Worm (Caenorhabditis elegans): ENCODE measurements around the gene clec-20.
"Not testable (repeated sequence)": the region's sequence is repeated elsewhere in the genome, so short reads cannot be mapped to it uniquely, and the experiment has no call there.

The clec-20 gene

DNA sequence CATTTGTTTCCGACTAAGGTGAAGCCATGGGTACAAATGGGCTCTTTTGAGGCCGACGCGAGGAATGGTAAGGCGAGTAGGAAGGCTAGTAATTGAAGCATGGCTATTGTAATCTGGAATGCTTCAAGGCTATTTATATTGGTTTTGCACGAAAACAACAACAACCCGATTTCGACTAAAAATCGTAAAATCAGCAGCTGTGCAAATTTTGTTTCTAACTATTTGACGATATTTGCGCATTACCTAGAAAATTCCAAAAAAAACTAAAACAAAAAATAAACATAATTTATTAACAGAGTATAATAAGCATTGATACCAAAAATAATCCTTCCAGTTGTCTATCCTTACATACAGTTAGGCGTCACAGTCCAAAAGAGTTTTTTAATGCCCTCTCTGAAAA lies at the start of gene clec-20:
Gene clec-20 (minus strand): TSS at position 101 of the 400 bp plus-strand sequence.
- no peak for TF ChIP-seq F44E2.7 (GFP tag; IDR thresholded peaks at IDR 0.05)
- TF ChIP-seq arid-1 (GFP tag; conservative IDR thresholded peaks at IDR 0.05) = no peak
- TF ChIP-seq dmd-9 (GFP tag; IDR thresholded peaks at IDR 0.05) = no peak
- TF ChIP-seq nhr-48 (tag; optimal IDR thresholded peaks at IDR 0.05) = no peak
- no peak for TF ChIP-seq madf-9 (GFP tag; conservative IDR thresholded peaks at IDR 0.05)
- TF ChIP-seq zip-11 (GFP tag; IDR thresholded peaks at IDR 0.05) = no peak
- no peak for TF ChIP-seq hif-1 (tag; optimal IDR thresholded peaks at IDR 0.05)
- no peak for TF ChIP-seq ama-1 (optimal IDR thresholded peaks at IDR 0.05)
- TF ChIP-seq dmd-6 (GFP tag; IDR thresholded peaks at IDR 0.05) = no peak
- TF ChIP-seq F26F4.8 (GFP tag; conservative IDR thresholded peaks at IDR 0.05) = no peak
- no peak for TF ChIP-seq dmd-8 (GFP tag; IDR thresholded peaks at IDR 0.05)
- no peak for TF ChIP-seq zfp-3 (GFP tag; conservative IDR thresholded peaks at IDR 0.05)
- no peak for TF ChIP-seq rbr-2 (tag; optimal IDR thresholded peaks at IDR 0.05)
- TF ChIP-seq snpc-4 (tag; optimal IDR thresholded peaks at IDR 0.05) = no peak
- no peak for TF ChIP-seq ceh-28 (tag; optimal IDR thresholded peaks at IDR 0.05)
- no peak for TF ChIP-seq hmg-1.1 (GFP tag; IDR thresholded peaks at IDR 0.05)
- no peak for TF ChIP-seq vab-7 (GFP tag; IDR thresholded peaks at IDR 0.05)
- TF ChIP-seq spr-3 (GFP tag; optimal IDR thresholded peaks at IDR 0.05) = no peak
- no peak for TF ChIP-seq snpc-1.2 (GFP tag; IDR thresholded peaks at IDR 0.05)

DNA sequence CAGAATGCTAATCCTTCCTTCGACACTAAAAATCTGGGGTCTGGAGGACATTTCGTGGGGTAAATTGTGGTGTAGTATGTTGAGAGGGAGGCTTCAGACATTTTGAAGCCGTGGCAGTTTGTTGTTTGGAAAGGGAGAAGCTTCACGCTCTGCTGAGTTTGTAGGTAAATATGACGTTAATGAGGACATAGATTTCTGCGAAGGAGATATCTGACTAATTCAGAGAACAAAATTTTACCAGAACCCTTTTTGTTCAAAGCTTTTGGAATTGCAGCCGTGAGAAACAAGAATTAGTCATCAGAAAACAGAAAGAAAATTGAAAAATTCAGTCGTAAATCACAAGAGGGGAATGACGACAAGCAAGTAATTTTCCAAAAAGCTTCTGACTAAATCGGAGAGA lies 45.5 kb upstream of the clec-20 start, which contains the start of gene srh-72:
Gene srh-72 (minus strand): TSS at position 101 of the 400 bp plus-strand sequence.
- TF ChIP-seq ceh-32 (tag; optimal IDR thresholded peaks at IDR 0.05; ENCODE audit: poor library complexity) = no peak
- no peak for TF ChIP-seq T26A8.4 (GFP tag; IDR thresholded peaks at IDR 0.05)
- no peak for TF ChIP-seq saeg-2 (GFP tag; IDR thresholded peaks at IDR 0.05)
- no peak for TF ChIP-seq ztf-7 (tag; optimal IDR thresholded peaks at IDR 0.05)
- no peak for TF ChIP-seq daf-12 (tag; optimal IDR thresholded peaks at IDR 0.05)
- TF ChIP-seq nhr-102 (tag; optimal IDR thresholded peaks at IDR 0.05) = no peak
- TF ChIP-seq set-16 (GFP tag; IDR thresholded peaks at IDR 0.05) = no peak
- no peak for TF ChIP-seq aly-2 (tag; optimal IDR thresholded peaks at IDR 0.05)
- no peak for TF ChIP-seq jun-1 (tag; optimal IDR thresholded peaks at IDR 0.05)

ce11 chrII:1636392-1636791 lies 41.4 kb upstream of the clec-20 start, which contains the start of gene srg-20:
Gene srg-20, plus strand, starts transcription at chrII:1636692.
- TF ChIP-seq lin-13 (GFP tag; optimal IDR thresholded peaks at IDR 0.05); lin-15B (tag; optimal IDR thresholded peaks at IDR 0.05); daf-12 (tag; optimal IDR thresholded peaks at IDR 0.05): not testable (repeated sequence)

DNA sequence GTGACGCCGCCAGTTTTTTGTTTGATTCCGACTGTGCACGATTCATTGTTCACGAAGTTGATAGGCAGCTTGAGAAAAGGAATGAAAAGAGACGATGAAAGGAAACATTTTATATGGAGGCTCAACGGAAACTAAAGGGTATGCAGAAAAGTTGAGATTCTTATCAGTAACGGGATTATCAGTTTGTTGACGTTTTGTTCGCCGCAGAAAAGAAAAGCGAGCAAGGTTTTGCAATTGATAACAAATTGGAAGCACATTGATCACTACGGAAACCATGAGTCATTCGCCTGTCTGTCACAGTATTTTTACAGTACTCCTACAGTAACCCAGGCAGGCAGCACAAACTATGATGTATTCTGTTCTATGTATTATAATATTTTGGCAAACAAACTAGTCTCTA lies 40.9 kb upstream of the clec-20 start:
- TF ChIP-seq tra-1 (GFP tag; IDR thresholded peaks at IDR 0.05) = no peak
- no peak for TF ChIP-seq nhr-42 (GFP tag; IDR thresholded peaks at IDR 0.05)
- TF ChIP-seq vab-7 (GFP tag; IDR thresholded peaks at IDR 0.05) = no peak
- no peak for TF ChIP-seq hmg-1.1 (GFP tag; IDR thresholded peaks at IDR 0.05)
- no peak for TF ChIP-seq php-3 (GFP tag; IDR thresholded peaks at IDR 0.05)
- TF ChIP-seq zfp-3 (GFP tag; conservative IDR thresholded peaks at IDR 0.05) = no peak
- TF ChIP-seq aha-1 (tag) = peak; percentile 46
- TF ChIP-seq F26F4.8 (GFP tag; conservative IDR thresholded peaks at IDR 0.05) = no peak
- no peak for TF ChIP-seq lsy-2 (tag; optimal IDR thresholded peaks at IDR 0.05)
- no peak for TF ChIP-seq mdt-29 (GFP tag; IDR thresholded peaks at IDR 0.05)
- TF ChIP-seq nhr-28 (tag; optimal IDR thresholded peaks at IDR 0.05) = peak; percentile 4
- TF ChIP-seq daf-19 (GFP tag; conservative IDR thresholded peaks at IDR 0.05) = no peak
- TF ChIP-seq hlh-11 (tag; optimal IDR thresholded peaks at IDR 0.05) = no peak
- no peak for TF ChIP-seq mdl-1 (tag; optimal IDR thresholded peaks at IDR 0.05)
- no peak for TF ChIP-seq T26A8.4 (GFP tag; IDR thresholded peaks at IDR 0.05)
- peak; percentile 52; the same call in 1 of the 2 replicates for TF ChIP-seq dmd-6 (GFP tag; IDR thresholded peaks at IDR 0.05)
- TF ChIP-seq lin-39 (tag; optimal IDR thresholded peaks at IDR 0.05) = no peak
- TF ChIP-seq F49E8.2 (tag; optimal IDR thresholded peaks at IDR 0.05; ENCODE audit: borderline replicate concordance) = no peak
- TF ChIP-seq dmd-9 (GFP tag; IDR thresholded peaks at IDR 0.05) = no peak
- no peak for TF ChIP-seq F37D6.2 (tag; optimal IDR thresholded peaks at IDR 0.05)
- no peak for TF ChIP-seq ztf-11 (tag; optimal IDR thresholded peaks at IDR 0.05)

Measured in whole organism, L4 larva.